Worm (Caenorhabditis elegans) whole organism, midembryonic: ENCODE results near the gene fbxa-116.

Source experiments
- flt-1 ChIP-seq: fragments of 200-800 bp; sonication (Bioruptor generic); IDR thresholded peaks from 2 replicates; pipeline ENCODE4 v1.3.6; 2022; ENCODE audit warnings: missing genetic modification characterization, missing compliant biosample characterization
- med-1 ChIP-seq: sonication (generic microtip); optimal IDR thresholded peaks from 2 replicates; lab custom pipeline; 2017; ENCODE audit warnings: missing genetic modification characterization, mild to moderate bottlenecking, missing compliant biosample characterization, antibody characterized with exemption, missing genetic modification reagents; ENCODE audit not compliant: insufficient read depth
- ref-1 ChIP-seq: fragments of 200-800 bp; sonication (Bioruptor generic); conservative IDR thresholded peaks from 2 replicates; pipeline ENCODE4 v1.3.6; 2022; ENCODE audit warnings: missing genetic modification reagents, missing genetic modification characterization, missing compliant biosample characterization

DNA sequence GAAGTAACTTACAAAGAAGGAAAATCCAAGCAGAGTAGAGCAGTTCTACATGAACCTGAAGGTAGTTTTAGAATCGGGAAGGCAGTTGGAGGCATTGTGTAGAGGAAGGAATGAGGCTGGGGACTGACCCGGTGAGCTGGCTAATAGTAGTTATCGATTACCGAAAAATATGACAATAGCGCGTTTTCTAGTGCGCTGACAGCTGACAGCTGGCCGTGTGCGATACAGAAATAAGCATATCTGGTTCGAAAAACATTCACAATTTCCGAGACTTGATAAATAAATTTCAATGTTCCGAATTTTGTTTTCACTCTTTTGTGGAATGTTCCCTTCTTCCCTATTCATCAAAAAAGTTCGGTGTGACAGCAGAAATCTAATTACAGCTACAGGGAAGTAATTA is 17.4 kb upstream of the fbxa-116 start, which contains the start of the genes fbxb-59 and srbc-34:
- TF ChIP-seq flt-1: no peak
- TF ChIP-seq med-1 (GFP tag; lab: Kevin White, UChicago): no peak
- TF ChIP-seq ref-1 (GFP tag; lab: Robert Waterston, UW): no peak
